Worm (Caenorhabditis elegans): ENCODE data around the gene abu-15.

ce11 chrV:5198240-5198639, 39.8 kb downstream of the abu-15 start, which contains the start of gene Y47A7.2:
- TF ChIP-seq ref-1 (GFP tag; conservative IDR thresholded peaks at IDR 0.05) = no peak
- TF ChIP-seq ztf-29 (GFP tag; IDR thresholded peaks at IDR 0.05) = no peak
- no peak for TF ChIP-seq T22C8.4 (GFP tag; IDR thresholded peaks at IDR 0.05)
- TF ChIP-seq cog-1 (tag; optimal IDR thresholded peaks at IDR 0.05) = no peak
- TF ChIP-seq flt-1 (GFP tag; IDR thresholded peaks at IDR 0.05) = no peak
- no peak for TF ChIP-seq tab-1 (GFP tag; IDR thresholded peaks at IDR 0.05)
- no peak for TF ChIP-seq klf-2 (GFP tag; conservative IDR thresholded peaks at IDR 0.05)

All from whole organism, midembryonic.